Fruit fly (Drosophila melanogaster) whole organism, embryonic: ENCODE measurements around the gene CG7914.

Source experiments
- CG10147 ChIP-seq: fragments of 200-800 bp; sonication (Bioruptor generic); optimal IDR thresholded peaks from 2 replicates; lab custom pipeline; 2019; ENCODE audit warnings: missing biosample characterization, mild to moderate bottlenecking, missing genetic modification characterization, moderate library complexity
- CG1602 ChIP-seq: fragments of 200-800 bp; sonication (Bioruptor generic); optimal IDR thresholded peaks from 3 replicates; lab custom pipeline; 2016; ENCODE audit warnings: missing biosample characterization, missing genetic modification characterization
- CG4707 ChIP-seq: fragments of 200-800 bp; sonication (Bioruptor generic); optimal IDR thresholded peaks from 2 replicates; lab custom pipeline; 2018; ENCODE audit warnings: missing biosample characterization, mild to moderate bottlenecking, missing genetic modification characterization, moderate library complexity
- CG7839 ChIP-seq: fragments of 200-800 bp; sonication (Bioruptor generic); optimal IDR thresholded peaks from 3 replicates; lab custom pipeline; 2018; ENCODE audit warnings: missing biosample characterization, mild to moderate bottlenecking, missing genetic modification characterization, moderate library complexity
- Vsx1 ChIP-seq: fragments of 200-800 bp; sonication (Bioruptor generic); optimal IDR thresholded peaks from 2 replicates; lab custom pipeline; 2017; ENCODE audit warnings: missing biosample characterization, mild to moderate bottlenecking, missing genetic modification characterization, missing genetic modification reagents
- Xbp1 ChIP-seq: fragments of 200-800 bp; sonication (Bioruptor generic); optimal IDR thresholded peaks from 3 replicates; lab custom pipeline; 2016; ENCODE audit warnings: missing biosample characterization, mild to moderate bottlenecking, missing genetic modification characterization
- chn ChIP-seq: fragments of 200-800 bp; sonication (Bioruptor generic); optimal IDR thresholded peaks from 2 replicates; lab custom pipeline; 2016; ENCODE audit warnings: missing biosample characterization, missing genetic modification characterization
- gcm ChIP-seq: fragments of 200-800 bp; sonication (Bioruptor generic); optimal IDR thresholded peaks from 2 replicates; lab custom pipeline; 2019; ENCODE audit warnings: missing biosample characterization, mild to moderate bottlenecking, missing genetic modification characterization, moderate library complexity
- insv ChIP-seq, 2 experiments: fragments of 200-800 bp; sonication (Bioruptor generic); optimal IDR thresholded peaks; 3 replicates each; lab custom pipeline; 2016 to 2018; ENCODE audit warnings: missing biosample characterization in 2 of 2, missing genetic modification characterization in 2 of 2
- kni ChIP-seq: fragments of 200-800 bp; sonication (Bioruptor generic); optimal IDR thresholded peaks from 3 replicates; lab custom pipeline; 2017; ENCODE audit warnings: mild to moderate bottlenecking, missing biosample characterization, missing genetic modification reagents, missing genetic modification characterization
- so ChIP-seq: fragments of 200-800 bp; sonication (Bioruptor generic); IDR thresholded peaks from 3 replicates; pipeline ENCODE4 v1.3.6; 2022; ENCODE audit warnings: missing biosample characterization, missing genetic modification characterization
- vvl ChIP-seq: fragments of 200-800 bp; sonication (Bioruptor generic); IDR thresholded peaks from 2 replicates; pipeline ENCODE4 v1.3.6; 2022; ENCODE audit warnings: missing biosample characterization, missing genetic modification characterization

- TF ChIP-seq gcm (no peak), so (GFP tag; lab: Robert Waterston, UW) (no peak), vvl (GFP tag; lab: Robert Waterston, UW) (no peak), CG10147 (GFP tag; lab: Kevin White, UChicago) (no peak), chn (GFP tag; lab: Kevin White, UChicago) (peak; percentile 3), insv (GFP tag; optimal IDR thresholded peaks at IDR 0.05; lab: Kevin White, UChicago) (no peak), CG7839 (tag; lab: Kevin White, UChicago) (peak; percentile 60), CG1602 (GFP tag; lab: Kevin White, UChicago) (no peak), CG4707 (GFP tag; lab: Kevin White, UChicago) (no peak), kni (no peak), Xbp1 (GFP tag; lab: Kevin White, UChicago) (peak; percentile 31), Vsx1 (GFP tag; lab: Kevin White, UChicago) (no peak)
Measured at dm6 chrX:19166152-19166935, 26.9 kb downstream of the CG7914 start.
